Worm (Caenorhabditis elegans): Measurements from ENCODE around the gene dlc-4.

The dlc-4 gene

ce11 chrIV:16397845-16398607, 45.0 kb upstream of the dlc-4 start (continued):
- TF ChIP-seq ceh-91 (GFP tag; IDR thresholded peaks at IDR 0.05) (0 out of 2 replicates have a peak, but pooled peaks have one; percentile 30), ekl-4 (GFP tag; IDR thresholded peaks at IDR 0.05) (no peak), rpc-1 (optimal IDR thresholded peaks at IDR 0.05) (peak; percentile 88), rpc-1 (tag; optimal IDR thresholded peaks at IDR 0.05) (peak; percentile 87), ztf-25 (GFP tag; IDR thresholded peaks at IDR 0.05) (peak; percentile 57; the same call in 1 of the 2 replicates), rcor-1 (GFP tag; IDR thresholded peaks at IDR 0.05) (peak; percentile 59), ceh-40 (GFP tag; IDR thresholded peaks at IDR 0.05) (no peak), B0261.1 (tag; optimal IDR thresholded peaks at IDR 0.05) (peak; percentile 81), rec-8 (tag; optimal IDR thresholded peaks at IDR 0.05) (peak; percentile 46 to 60), cebp-2 (GFP tag; IDR thresholded peaks at IDR 0.05) (peak; percentile 85; the same call in 1 of the 2 replicates), attf-6 (GFP tag; IDR thresholded peaks at IDR 0.05) (peak; percentile 96), hlh-26 (GFP tag; conservative IDR thresholded peaks at IDR 0.05) (no peak), mes-4 (tag; optimal IDR thresholded peaks at IDR 0.05) (peak; percentile 63), ztf-6 (GFP tag; IDR thresholded peaks at IDR 0.05) (no peak), F23B12.7 (tag; optimal IDR thresholded peaks at IDR 0.05; ENCODE audit: insufficient read depth) (peak; percentile 35), tbp1 (GFP tag; optimal IDR thresholded peaks at IDR 0.05) (peak; percentile 91), gei-17 (GFP tag; optimal IDR thresholded peaks at IDR 0.05) (no peak), zfh-2 (GFP tag; conservative IDR thresholded peaks at IDR 0.05) (no peak), somi-1 (GFP tag; optimal IDR thresholded peaks at IDR 0.05) (no peak), lsy-27 (tag; optimal IDR thresholded peaks at IDR 0.05; ENCODE audit: borderline replicate concordance, insufficient read depth) (no peak), akir-1 (GFP tag; optimal IDR thresholded peaks at IDR 0.05) (no peak), ztf-18 (tag; optimal IDR thresholded peaks at IDR 0.05) (peak; percentile 83), fkh-3 (tag; optimal IDR thresholded peaks at IDR 0.05) (peak; percentile 17), lin-26 (GFP tag; IDR thresholded peaks at IDR 0.05) (peak; percentile 95), aptf-3 (GFP tag; IDR thresholded peaks at IDR 0.05) (no peak), ZK185.1 (tag; optimal IDR thresholded peaks at IDR 0.05; ENCODE audit: poor library complexity, severe bottlenecking) (peak; percentile 52), dox-1 (GFP tag; IDR thresholded peaks at IDR 0.05) (no peak; the same call in 1 of the 2 replicates), F55B11.4 (tag; optimal IDR thresholded peaks at IDR 0.05; ENCODE audit: borderline replicate concordance, insufficient read depth) (no peak), B0336.3 (GFP tag; IDR thresholded peaks at IDR 0.05) (peak; percentile 56; the same call in 1 of the 2 replicates), lin-35 (GFP tag; optimal IDR thresholded peaks at IDR 0.05) (peak in 1 of 3 experiments; percentile 43), unc-130 (GFP tag; optimal IDR thresholded peaks at IDR 0.05) (peak; percentile 9), pha-4 (tag; optimal IDR thresholded peaks at IDR 0.05) (no peak), ztf-22 (GFP tag; optimal IDR thresholded peaks at IDR 0.05) (no peak), ets-4 (GFP tag; optimal IDR thresholded peaks at IDR 0.05) (no peak), hrde-1 (tag; optimal IDR thresholded peaks at IDR 0.05; ENCODE audit: borderline replicate concordance) (peak; percentile 28), B0019.2 (GFP tag; conservative IDR thresholded peaks at IDR 0.05) (peak; percentile 44; the same call in 1 of the 2 replicates), Y79H2A.3 (GFP tag; conservative IDR thresholded peaks at IDR 0.05) (no peak), attf-5 (GFP tag; optimal IDR thresholded peaks at IDR 0.05) (peak; percentile 44), nfya-2 (GFP tag; IDR thresholded peaks at IDR 0.05) (no peak), madf-6 (GFP tag; IDR thresholded peaks at IDR 0.05) (peak; percentile 50), zim-3 (tag; optimal IDR thresholded peaks at IDR 0.05) (peak; percentile 68), K12H6.12 (tag; optimal IDR thresholded peaks at IDR 0.05) (no peak), ceh-58 (GFP tag; IDR thresholded peaks at IDR 0.05) (no peak), madf-8 (GFP tag; conservative IDR thresholded peaks at IDR 0.05) (no peak)

Measured in whole organism, young adult.